Fruit fly (Drosophila melanogaster) whole organism, prepupa: ENCODE measurements around the gene Drsl5.

ENCODE experiments used
- CG10669 ChIP-seq: fragments of 200-800 bp; sonication (Bioruptor generic); optimal IDR thresholded peaks from 3 replicates; lab custom pipeline; 2018; ENCODE audit warnings: missing biosample characterization, mild to moderate bottlenecking, missing genetic modification characterization, moderate library complexity
- CG11294 ChIP-seq: fragments of 200-800 bp; sonication (Bioruptor generic); IDR thresholded peaks from 2 replicates; pipeline ENCODE4 v1.3.6; 2022; ENCODE audit warnings: missing biosample characterization, missing genetic modification characterization
- CG11762 ChIP-seq: fragments of 200-800 bp; sonication (Bioruptor generic); optimal IDR thresholded peaks from 3 replicates; lab custom pipeline; 2016; ENCODE audit warnings: missing biosample characterization, missing genetic modification characterization; ENCODE audit not compliant: insufficient read depth
- CG15336 ChIP-seq: fragments of 200-800 bp; sonication (Bioruptor generic); IDR thresholded peaks from 2 replicates; pipeline ENCODE4 v1.3.6; 2022; ENCODE audit warnings: missing biosample characterization, missing genetic modification characterization
- CG1621 ChIP-seq: fragments of 200-800 bp; sonication (Bioruptor generic); optimal IDR thresholded peaks from 3 replicates; lab custom pipeline; 2018; ENCODE audit warnings: missing biosample characterization, mild to moderate bottlenecking, missing genetic modification characterization
- CG16779 ChIP-seq: fragments of 200-800 bp; sonication (Bioruptor generic); optimal IDR thresholded peaks from 3 replicates; lab custom pipeline; 2017; ENCODE audit warnings: missing biosample characterization, mild to moderate bottlenecking, missing genetic modification characterization
- CG31627 ChIP-seq: fragments of 200-800 bp; sonication (Bioruptor generic); optimal IDR thresholded peaks from 3 replicates; lab custom pipeline; 2016; ENCODE audit warnings: missing biosample characterization, missing genetic modification characterization
- CG32006 ChIP-seq: fragments of 200-800 bp; sonication (Bioruptor generic); optimal IDR thresholded peaks from 3 replicates; lab custom pipeline; 2017; ENCODE audit warnings: missing biosample characterization, mild to moderate bottlenecking, missing genetic modification characterization
- CG3919 ChIP-seq: fragments of 200-800 bp; sonication (Bioruptor generic); optimal IDR thresholded peaks from 3 replicates; lab custom pipeline; 2016; ENCODE audit warnings: missing biosample characterization, missing genetic modification characterization
- CG4318 ChIP-seq: fragments of 200-800 bp; sonication (Bioruptor generic); optimal IDR thresholded peaks from 3 replicates; lab custom pipeline; 2017; ENCODE audit warnings: missing biosample characterization, mild to moderate bottlenecking, missing genetic modification characterization
- CG6276 ChIP-seq: fragments of 200-800 bp; sonication (Bioruptor generic); optimal IDR thresholded peaks from 2 replicates; lab custom pipeline; 2017; ENCODE audit warnings: missing biosample characterization, mild to moderate bottlenecking, missing genetic modification characterization
- CG6854 ChIP-seq: fragments of 200-800 bp; sonication (Bioruptor generic); optimal IDR thresholded peaks from 2 replicates; lab custom pipeline; 2017; ENCODE audit warnings: missing biosample characterization, mild to moderate bottlenecking, missing genetic modification characterization
- CG8119 ChIP-seq: fragments of 200-800 bp; sonication (Bioruptor generic); IDR thresholded peaks from 3 replicates; pipeline ENCODE4 v1.3.6; 2022; ENCODE audit warnings: missing biosample characterization, missing genetic modification characterization
- CG9139 ChIP-seq: fragments of 200-800 bp; sonication (Bioruptor generic); optimal IDR thresholded peaks from 3 replicates; lab custom pipeline; 2017; ENCODE audit warnings: missing biosample characterization, mild to moderate bottlenecking, missing genetic modification characterization
- Eip75B ChIP-seq: fragments of 200-800 bp; sonication (Bioruptor generic); optimal IDR thresholded peaks from 3 replicates; lab custom pipeline; 2016; ENCODE audit warnings: missing biosample characterization, missing genetic modification characterization
- Eip78C ChIP-seq: fragments of 200-800 bp; sonication (Bioruptor generic); peaks from one replicate; lab custom pipeline; 2016; ENCODE audit warnings: missing biosample characterization, missing genetic modification characterization
- Eip93F ChIP-seq: fragments of 200-800 bp; sonication (Bioruptor generic); optimal IDR thresholded peaks from 2 replicates; lab custom pipeline; 2016; ENCODE audit warnings: missing biosample characterization, mild to moderate bottlenecking, missing genetic modification characterization
- Ets21C ChIP-seq: fragments of 200-800 bp; sonication (Bioruptor generic); optimal IDR thresholded peaks from 3 replicates; lab custom pipeline; 2016; ENCODE audit warnings: missing biosample characterization, missing genetic modification characterization
- Gug ChIP-seq: fragments of 200-800 bp; sonication (Bioruptor generic); IDR thresholded peaks from 2 replicates; pipeline ENCODE4 v1.3.6; 2022; ENCODE audit warnings: missing biosample characterization, missing genetic modification characterization
- Hr38 ChIP-seq: sonication (Bioruptor generic); optimal IDR thresholded peaks from 2 replicates; lab custom pipeline; 2016; ENCODE audit warnings: missing biosample characterization, missing genetic modification characterization
- Hr4 ChIP-seq: fragments of 200-800 bp; sonication (Bioruptor generic); optimal IDR thresholded peaks from 3 replicates; lab custom pipeline; 2016; ENCODE audit warnings: missing biosample characterization, missing genetic modification characterization
- Met ChIP-seq: fragments of 200-800 bp; sonication (Bioruptor generic); optimal IDR thresholded peaks from 3 replicates; lab custom pipeline; 2016; ENCODE audit warnings: missing biosample characterization, missing genetic modification characterization
- OdsH ChIP-seq: fragments of 200-800 bp; sonication (Bioruptor generic); optimal IDR thresholded peaks from 3 replicates; lab custom pipeline; 2016; ENCODE audit warnings: missing biosample characterization, missing genetic modification characterization
- Smox ChIP-seq: fragments of 200-800 bp; sonication (Bioruptor generic); optimal IDR thresholded peaks from 3 replicates; lab custom pipeline; 2016; ENCODE audit warnings: missing biosample characterization, missing genetic modification characterization
- Sox102F ChIP-seq: fragments of 200-800 bp; sonication (Bioruptor generic); optimal IDR thresholded peaks from 2 replicates; lab custom pipeline; 2016; ENCODE audit warnings: missing biosample characterization, mild to moderate bottlenecking, missing genetic modification characterization
- Sox15 ChIP-seq: fragments of 200-800 bp; sonication (Bioruptor generic); optimal IDR thresholded peaks from 3 replicates; lab custom pipeline; 2016; ENCODE audit warnings: missing biosample characterization, missing genetic modification characterization
- achi ChIP-seq: fragments of 200-800 bp; sonication (Bioruptor generic); optimal IDR thresholded peaks from 3 replicates; lab custom pipeline; 2016; ENCODE audit warnings: missing biosample characterization, missing genetic modification characterization
- acj6 ChIP-seq: fragments of 200-800 bp; sonication (Bioruptor generic); optimal IDR thresholded peaks from 3 replicates; lab custom pipeline; 2016; ENCODE audit warnings: missing biosample characterization, missing genetic modification characterization
- eg ChIP-seq: fragments of 200-800 bp; sonication (Bioruptor generic); IDR thresholded peaks from 3 replicates; pipeline ENCODE4 v1.3.6; 2022; ENCODE audit warnings: missing biosample characterization, missing genetic modification characterization
- esn ChIP-seq: fragments of 200-800 bp; sonication (Bioruptor generic); optimal IDR thresholded peaks from 2 replicates; lab custom pipeline; 2016; ENCODE audit warnings: missing biosample characterization, mild to moderate bottlenecking, missing genetic modification characterization, moderate library complexity
- fkh ChIP-seq: fragments of 200-800 bp; sonication (Bioruptor generic); optimal IDR thresholded peaks from 3 replicates; lab custom pipeline; 2017; ENCODE audit warnings: missing biosample characterization, mild to moderate bottlenecking, missing genetic modification characterization, moderate library complexity
- pdm3 ChIP-seq: fragments of 200-800 bp; sonication (Bioruptor generic); optimal IDR thresholded peaks from 3 replicates; lab custom pipeline; 2016; ENCODE audit warnings: missing biosample characterization, missing genetic modification characterization
- salr ChIP-seq, 2 experiments: fragments of 200-800 bp; sonication (Bioruptor generic); optimal IDR thresholded peaks; 3 replicates each; lab custom pipeline; 2016 to 2018; ENCODE audit warnings: missing biosample characterization in 2 of 2, missing genetic modification characterization in 2 of 2, mild to moderate bottlenecking in 1 of 2
- svp ChIP-seq: fragments of 200-800 bp; sonication (Bioruptor generic); peaks from one replicate; lab custom pipeline; 2016; ENCODE audit warnings: missing biosample characterization, missing genetic modification characterization
- vri ChIP-seq: fragments of 200-800 bp; sonication (Bioruptor generic); optimal IDR thresholded peaks from 3 replicates; lab custom pipeline; 2016; ENCODE audit warnings: missing biosample characterization, mild to moderate bottlenecking, missing genetic modification characterization

Drsl5 gene

DNA sequence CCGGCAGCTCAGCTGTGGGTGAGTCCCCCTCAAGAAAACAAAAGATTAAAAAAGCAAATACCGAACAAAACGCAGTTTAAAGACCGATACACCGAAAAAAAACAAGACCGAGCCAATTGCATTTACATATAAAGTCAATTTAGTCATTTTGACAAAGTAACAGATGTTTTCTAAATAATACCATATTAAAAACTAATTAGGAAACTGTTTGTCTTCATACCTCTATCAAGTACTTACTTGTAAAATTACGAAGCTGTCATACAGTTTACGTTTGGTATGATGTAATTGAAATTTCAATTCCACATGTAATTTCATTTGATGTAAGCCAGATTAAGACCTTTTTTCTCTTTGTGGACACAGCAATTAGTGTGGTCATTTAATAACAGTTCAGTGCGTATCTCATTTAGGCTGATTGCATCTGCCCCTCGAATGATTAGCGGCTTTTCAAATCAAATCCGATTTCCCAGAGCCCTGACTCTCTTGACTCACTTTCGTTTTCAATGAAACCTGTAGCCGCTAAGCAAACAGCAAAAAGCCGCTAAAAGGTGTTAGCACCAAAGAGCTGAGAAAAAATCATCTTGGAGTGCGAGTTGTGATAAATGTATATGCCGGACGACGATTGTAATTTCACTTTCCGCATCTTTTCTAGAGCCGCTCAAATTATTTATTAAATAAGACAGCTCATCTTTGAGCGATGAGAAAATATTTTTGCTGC, 42.0 kb upstream of the Drsl5 start (continued):
- TF ChIP-seq CG10669 (GFP tag; lab: Kevin White, UChicago) (no peak), CG4318 (GFP tag; lab: Kevin White, UChicago) (no peak), Eip93F (GFP tag; lab: Kevin White, UChicago) (no peak), CG32006 (GFP tag; lab: Kevin White, UChicago) (peak; percentile 54), achi (GFP tag; lab: Kevin White, UChicago) (peak; percentile 17), Ets21C (GFP tag; lab: Kevin White, UChicago) (no peak), CG1621 (tag; lab: Kevin White, UChicago) (no peak), svp (GFP tag; lab: Kevin White, UChicago) (no peak), OdsH (GFP tag; lab: Kevin White, UChicago) (no peak), CG6276 (GFP tag; lab: Kevin White, UChicago) (no peak)

DNA sequence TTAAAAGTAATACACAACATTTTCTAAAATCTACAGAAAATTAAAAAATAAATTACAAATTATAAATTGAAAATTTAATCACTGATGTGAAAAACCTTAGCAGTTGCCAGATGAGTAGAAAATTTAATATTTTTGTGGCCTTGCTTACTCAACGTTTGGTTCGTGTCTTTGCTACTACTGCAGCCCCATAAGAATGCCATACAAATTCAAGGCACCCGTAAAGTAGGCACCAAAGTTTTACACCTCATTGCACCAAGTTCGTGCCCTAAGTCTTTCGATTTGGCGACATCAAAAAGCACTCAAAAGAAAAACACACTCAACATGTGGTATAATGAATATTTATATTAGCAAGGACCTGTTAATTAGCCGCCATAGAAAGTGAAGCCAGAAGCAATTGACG, 39.7 kb upstream of the Drsl5 start:
- TF ChIP-seq eg (GFP tag; lab: Robert Waterston, UW) (no peak), CG32006 (GFP tag; lab: Kevin White, UChicago) (no peak), OdsH (GFP tag; lab: Kevin White, UChicago) (no peak), achi (GFP tag; lab: Kevin White, UChicago) (no peak), Eip78C (GFP tag; lab: Kevin White, UChicago) (peak; percentile 9), CG9139 (no peak)

dm6 chr3L:3279930-3280329, 36.7 kb upstream of the Drsl5 start, which contains the start of gene CG12017:
CG12017 (plus strand) TSS chr3L:3280239.
- TF ChIP-seq acj6 (GFP tag; lab: Kevin White, UChicago) (no peak), Sox102F (GFP tag; lab: Kevin White, UChicago) (peak; percentile 10), Eip78C (GFP tag; lab: Kevin White, UChicago) (peak; percentile 59)

DNA sequence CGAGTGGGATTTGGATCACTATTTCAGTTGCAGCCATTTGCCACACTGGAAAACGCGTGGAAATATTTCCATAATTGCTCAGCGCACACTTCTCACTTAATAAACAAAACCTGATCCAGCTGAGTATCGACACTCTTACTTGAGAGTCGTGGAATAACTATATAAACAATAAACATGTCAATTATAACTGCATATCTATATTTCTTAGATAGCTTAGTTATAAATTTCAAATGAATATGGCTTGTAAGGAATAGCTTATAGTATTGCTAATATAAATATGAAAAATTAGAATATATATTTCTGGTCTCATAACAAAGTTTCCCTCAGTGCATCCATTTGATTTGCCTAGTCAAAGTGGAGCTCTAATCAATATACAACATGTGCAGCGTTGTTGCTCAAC, 33.3 kb upstream of the Drsl5 start:
- TF ChIP-seq eg (GFP tag; lab: Robert Waterston, UW) (peak; percentile 41; the same call in 1 of the 3 replicates), salr (GFP tag; optimal IDR thresholded peaks at IDR 0.05; lab: Kevin White, UChicago) (peak in 1 of 2 experiments; percentile 16), Eip78C (GFP tag; lab: Kevin White, UChicago) (peak; percentile 43), CG16779 (no peak), CG8119 (peak; percentile 69), CG4318 (GFP tag; lab: Kevin White, UChicago) (peak; percentile 40), CG32006 (GFP tag; lab: Kevin White, UChicago) (peak; percentile 75), Sox15 (GFP tag; lab: Kevin White, UChicago) (no peak), acj6 (GFP tag; lab: Kevin White, UChicago) (no peak), Met (GFP tag; lab: Kevin White, UChicago) (no peak), Gug (no peak), OdsH (GFP tag; lab: Kevin White, UChicago) (peak; percentile 23), CG15336 (GFP tag; lab: Robert Waterston, UW) (peak; percentile 73), pdm3 (peak; percentile 4), Hr4 (GFP tag; lab: Kevin White, UChicago) (peak; percentile 71), Eip75B (GFP tag; lab: Kevin White, UChicago) (no peak), CG31627 (GFP tag; lab: Kevin White, UChicago) (no peak), vri (GFP tag; lab: Kevin White, UChicago) (no peak)
- TF ChIP-seq, all 60 proteins: peak for 10

DNA sequence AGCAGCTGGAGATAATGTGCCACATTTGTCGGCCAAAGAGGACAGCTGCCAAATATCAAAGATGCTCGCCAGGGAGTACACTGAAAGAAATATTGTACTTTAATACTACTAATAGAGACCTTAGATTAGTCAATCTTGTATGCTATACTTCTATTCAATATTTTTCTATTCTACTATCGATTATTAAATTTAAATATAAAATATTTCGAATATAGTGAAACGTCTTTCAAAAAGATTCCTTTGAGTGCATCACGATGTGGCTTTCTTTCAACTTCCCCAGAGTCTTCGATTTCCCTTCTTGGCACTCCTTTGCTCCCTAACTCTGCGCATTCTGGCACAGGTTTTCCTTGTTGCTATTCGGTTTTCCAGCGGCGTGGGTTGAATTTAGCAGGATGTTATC, 31.7 kb upstream of the Drsl5 start:
- TF ChIP-seq CG11762 (GFP tag; lab: Kevin White, UChicago) (no peak), fkh (GFP tag; lab: Kevin White, UChicago) (no peak), CG8119 (peak; percentile 52; the same call in 2 of the 3 replicates), CG6854 (GFP tag; lab: Kevin White, UChicago) (no peak), CG15336 (GFP tag; lab: Robert Waterston, UW) (peak; percentile 41; the same call in 1 of the 2 replicates), CG3919 (peak; percentile 10), CG32006 (GFP tag; lab: Kevin White, UChicago) (peak; percentile 52), svp (GFP tag; lab: Kevin White, UChicago) (peak; percentile 26), Smox (GFP tag; lab: Kevin White, UChicago) (no peak), esn (GFP tag; lab: Kevin White, UChicago) (no peak), CG31627 (GFP tag; lab: Kevin White, UChicago) (no peak), pdm3 (no peak), CG11294 (GFP tag; lab: Robert Waterston, UW) (no peak), CG1621 (tag; lab: Kevin White, UChicago) (no peak), Hr4 (GFP tag; lab: Kevin White, UChicago) (peak; percentile 22), eg (GFP tag; lab: Robert Waterston, UW) (0 out of 3 replicates have a peak, but pooled peaks have one; percentile 26), Hr38 (GFP tag; lab: Kevin White, UChicago) (no peak), CG6276 (GFP tag; lab: Kevin White, UChicago) (peak; percentile 8), Eip78C (GFP tag; lab: Kevin White, UChicago) (peak; percentile 69), OdsH (GFP tag; lab: Kevin White, UChicago) (no peak)
